Worm (Caenorhabditis elegans): ENCODE results near the gene Y54F10AR.1.

Y54F10AR.1 gene

ce11 chrIII:2540520-2540919, 35.0 kb downstream of the Y54F10AR.1 start:
- no peak for TF ChIP-seq unc-86 (tag; optimal IDR thresholded peaks at IDR 0.05)
- TF ChIP-seq efl-1 (optimal IDR thresholded peaks at IDR 0.05), result no peak
- no peak for TF ChIP-seq efl-1 (GFP tag; optimal IDR thresholded peaks at IDR 0.05 in 1 of 2)
- TF ChIP-seq lir-3 (tag; optimal IDR thresholded peaks at IDR 0.05; ENCODE audit: poor library complexity), result no peak
- no peak for TF ChIP-seq blmp-1 (tag; optimal IDR thresholded peaks at IDR 0.05)
- no peak for TF ChIP-seq pax-3 (tag; optimal IDR thresholded peaks at IDR 0.05)
- TF ChIP-seq unc-130 (tag; optimal IDR thresholded peaks at IDR 0.05), result no peak
- no peak for TF ChIP-seq fos-1 (tag; optimal IDR thresholded peaks at IDR 0.05)
- no peak for TF ChIP-seq lin-14 (GFP tag; optimal IDR thresholded peaks at IDR 0.05)
- no peak for TF ChIP-seq nhr-76 (tag; optimal IDR thresholded peaks at IDR 0.05)
- TF ChIP-seq ztf-11 (tag; optimal IDR thresholded peaks at IDR 0.05), result no peak
- TF ChIP-seq nhr-85 (tag), result no peak
- TF ChIP-seq aha-1 (tag; optimal IDR thresholded peaks at IDR 0.05), result no peak

- no peak for TF ChIP-seq rnt-1 (tag; optimal IDR thresholded peaks at IDR 0.05)
- TF ChIP-seq mep-1 (tag; optimal IDR thresholded peaks at IDR 0.05), result peak; percentile 28
- no peak for TF ChIP-seq dsc-1 (tag; optimal IDR thresholded peaks at IDR 0.05)
- peak; percentile 45 for TF ChIP-seq nhr-47 (tag; optimal IDR thresholded peaks at IDR 0.05)
- TF ChIP-seq ceh-82 (tag; optimal IDR thresholded peaks at IDR 0.05), result peak in 2 of 3 experiments; percentile 9 to 61
- no peak for TF ChIP-seq nhr-19 (GFP tag; conservative IDR thresholded peaks at IDR 0.05)
- TF ChIP-seq ztf-4 (tag; optimal IDR thresholded peaks at IDR 0.05), result no peak
- TF ChIP-seq unc-30 (tag; optimal IDR thresholded peaks at IDR 0.05), result no peak
- no peak for TF ChIP-seq nhr-90 (tag; optimal IDR thresholded peaks at IDR 0.05; ENCODE audit: poor library complexity)
- no peak for TF ChIP-seq elt-3 (tag; optimal IDR thresholded peaks at IDR 0.05)
- TF ChIP-seq hlh-17 (GFP tag; optimal IDR thresholded peaks at IDR 0.05; ENCODE audit: borderline replicate concordance), result no peak
- TF ChIP-seq lin-14 (GFP tag; optimal IDR thresholded peaks at IDR 0.05), result peak; percentile 80
- peak; percentile 69 for TF ChIP-seq fkh-8 (tag; optimal IDR thresholded peaks at IDR 0.05)
- no peak for TF ChIP-seq snpc-4 (tag; optimal IDR thresholded peaks at IDR 0.05)
- no peak for TF ChIP-seq blmp-1 (tag; optimal IDR thresholded peaks at IDR 0.05)
- TF ChIP-seq grh-1 (GFP tag; IDR thresholded peaks at IDR 0.05), result no peak
- TF ChIP-seq pag-3 (tag; optimal IDR thresholded peaks at IDR 0.05; ENCODE audit: borderline replicate concordance, insufficient read depth), result no peak
- TF ChIP-seq lsy-2 (tag; optimal IDR thresholded peaks at IDR 0.05), result peak in 1 of 2 experiments; percentile 7
- TF ChIP-seq nhr-85 (tag), result no peak
- TF ChIP-seq hpl-2 (GFP tag; optimal IDR thresholded peaks at IDR 0.05), result no peak
- TF ChIP-seq tlp-1 (tag; optimal IDR thresholded peaks at IDR 0.05), result no peak
- no peak for TF ChIP-seq fos-1 (tag; optimal IDR thresholded peaks at IDR 0.05)
- peak; percentile 14; the same call in 1 of the 2 replicates for TF ChIP-seq mab-9 (GFP tag; IDR thresholded peaks at IDR 0.05)
- TF ChIP-seq C04F5.9 (tag; optimal IDR thresholded peaks at IDR 0.05), result no peak
- peak; percentile 53 for TF ChIP-seq fkh-10 (GFP tag; optimal IDR thresholded peaks at IDR 0.05)
- peak; percentile 5 for TF ChIP-seq snu-23 (GFP tag; optimal IDR thresholded peaks at IDR 0.05)
- TF ChIP-seq efl-1 (optimal IDR thresholded peaks at IDR 0.05), result peak in 1 of 2 experiments; percentile 14
- TF ChIP-seq efl-1 (GFP tag; optimal IDR thresholded peaks at IDR 0.05 in 1 of 2), result no peak
- TF ChIP-seq nhr-28 (tag; optimal IDR thresholded peaks at IDR 0.05), result no peak
- TF ChIP-seq nhr-84 (tag; optimal IDR thresholded peaks at IDR 0.05), result no peak
- no peak for TF ChIP-seq zip-4 (GFP tag; optimal IDR thresholded peaks at IDR 0.05)
- TF ChIP-seq isw-1 (GFP tag; IDR thresholded peaks at IDR 0.05), result no peak
- no peak for TF ChIP-seq egl-13 (tag; optimal IDR thresholded peaks at IDR 0.05)
- TF ChIP-seq nhr-11 (tag; optimal IDR thresholded peaks at IDR 0.05), result no peak
- no peak for TF ChIP-seq skn-1 (tag; optimal IDR thresholded peaks at IDR 0.05)
- TF ChIP-seq dpl-1 (GFP tag; optimal IDR thresholded peaks at IDR 0.05), result peak in 1 of 3 experiments; percentile 33
- TF ChIP-seq aha-1 (tag; optimal IDR thresholded peaks at IDR 0.05), result no peak
- TF ChIP-seq unc-86 (tag; optimal IDR thresholded peaks at IDR 0.05), result peak; percentile 45
- TF ChIP-seq lin-13 (GFP tag; optimal IDR thresholded peaks at IDR 0.05), result no peak
- TF ChIP-seq ceh-63 (GFP tag; optimal IDR thresholded peaks at IDR 0.05), result no peak
- TF ChIP-seq nhr-71 (tag; optimal IDR thresholded peaks at IDR 0.05), result peak; percentile 40
- TF ChIP-seq elt-2 (tag; optimal IDR thresholded peaks at IDR 0.05), result no peak
- TF ChIP-seq lin-35 (GFP tag; optimal IDR thresholded peaks at IDR 0.05), result peak in 1 of 2 experiments; percentile 26
- no peak for TF ChIP-seq pax-3 (tag; optimal IDR thresholded peaks at IDR 0.05)
- peak; percentile 45 for TF ChIP-seq swsn-7 (tag; optimal IDR thresholded peaks at IDR 0.05)
- TF ChIP-seq nhr-77 (tag; optimal IDR thresholded peaks at IDR 0.05), result no peak
Observed at ce11 chrIII:2535122-2535521, 40.4 kb downstream of the Y54F10AR.1 start.

Data from whole organism, L1 larva.